Worm (Caenorhabditis elegans): ENCODE measurements around the gene fbxa-22.

Gene fbxa-22

DNA sequence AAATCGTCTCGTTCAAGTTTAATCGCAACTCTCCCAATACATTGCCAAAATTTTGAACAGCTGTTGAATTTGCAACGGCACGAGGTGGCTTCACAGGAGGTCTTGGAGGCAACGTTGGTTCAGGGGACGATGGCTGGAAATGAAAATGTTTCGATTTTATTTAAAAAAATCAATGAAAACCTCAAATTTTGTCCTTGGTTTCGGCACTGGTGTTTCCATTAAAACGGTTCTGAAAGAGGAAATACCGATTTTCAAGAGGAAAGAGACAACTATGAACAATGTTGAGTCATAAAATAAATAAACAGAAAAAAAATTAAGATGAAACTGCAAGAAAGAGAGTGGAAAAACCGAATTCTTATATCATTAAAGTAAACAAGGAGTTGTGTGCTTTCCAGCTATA is 31.4 kb upstream of the fbxa-22 start, which contains the start of gene F23H11.4:
TSS of gene F23H11.4 (minus strand) at position 229 of the 400 bp plus-strand sequence.
- TF ChIP-seq ama-1 (optimal IDR thresholded peaks at IDR 0.05) (no peak), ets-7 (tag; optimal IDR thresholded peaks at IDR 0.05) (no peak), B0310.2 (tag; optimal IDR thresholded peaks at IDR 0.05) (no peak), tbx-11 (GFP tag; IDR thresholded peaks at IDR 0.05) (no peak), aly-1 (tag; optimal IDR thresholded peaks at IDR 0.05) (no peak)

ce11 chrIII:907990-908389 is 30.7 kb upstream of the fbxa-22 start:
- no peak for TF ChIP-seq hmbx-1 (tag; optimal IDR thresholded peaks at IDR 0.05)
- no peak for TF ChIP-seq hnd-1 (tag; optimal IDR thresholded peaks at IDR 0.05)
- TF ChIP-seq tra-4 (tag; optimal IDR thresholded peaks at IDR 0.05) = no peak
- TF ChIP-seq B0310.2 (tag; optimal IDR thresholded peaks at IDR 0.05) = no peak
- no peak for TF ChIP-seq ceh-36 (tag; optimal IDR thresholded peaks at IDR 0.05)
- no peak for TF ChIP-seq tbx-37 (GFP tag; conservative IDR thresholded peaks at IDR 0.05)
- TF ChIP-seq aly-1 (tag; optimal IDR thresholded peaks at IDR 0.05) = no peak
- no peak for TF ChIP-seq ama-1 (optimal IDR thresholded peaks at IDR 0.05)
- TF ChIP-seq hmg-4 (GFP tag; optimal IDR thresholded peaks at IDR 0.05) = no peak
- TF ChIP-seq ets-7 (tag; optimal IDR thresholded peaks at IDR 0.05) = no peak

DNA sequence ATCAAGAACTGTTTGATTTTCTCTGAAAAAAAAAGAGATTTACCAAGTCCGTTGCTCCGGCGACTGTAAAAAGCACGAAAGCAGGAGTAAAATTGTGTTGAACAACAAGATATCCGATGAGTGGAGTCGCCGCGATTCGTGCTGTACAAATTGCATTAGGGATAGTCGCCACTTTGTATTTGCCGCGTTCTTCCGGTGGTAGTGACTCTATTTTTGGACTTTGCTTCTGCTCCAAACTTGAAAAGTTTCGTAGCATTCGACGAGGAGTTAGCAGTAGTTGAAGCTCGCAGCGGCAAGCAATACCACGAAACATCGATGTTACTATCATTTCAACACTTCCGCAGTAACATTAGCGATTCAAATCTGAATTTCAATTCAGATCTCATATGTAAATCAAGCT is 29.1 kb upstream of the fbxa-22 start, which contains the start of gene crls-1:
TSS of gene crls-1 (minus strand) at position 363 of the 400 bp plus-strand sequence.
- TF ChIP-seq scrt-1 (GFP tag; IDR thresholded peaks at IDR 0.05) (no peak), ets-7 (tag; optimal IDR thresholded peaks at IDR 0.05) (no peak), tbx-37 (GFP tag; conservative IDR thresholded peaks at IDR 0.05) (no peak), sea-1 (GFP tag; conservative IDR thresholded peaks at IDR 0.05) (no peak), hmbx-1 (tag; optimal IDR thresholded peaks at IDR 0.05) (no peak), aly-1 (tag; optimal IDR thresholded peaks at IDR 0.05) (no peak), B0310.2 (tag; optimal IDR thresholded peaks at IDR 0.05) (no peak), tra-4 (tag; optimal IDR thresholded peaks at IDR 0.05) (no peak)

DNA sequence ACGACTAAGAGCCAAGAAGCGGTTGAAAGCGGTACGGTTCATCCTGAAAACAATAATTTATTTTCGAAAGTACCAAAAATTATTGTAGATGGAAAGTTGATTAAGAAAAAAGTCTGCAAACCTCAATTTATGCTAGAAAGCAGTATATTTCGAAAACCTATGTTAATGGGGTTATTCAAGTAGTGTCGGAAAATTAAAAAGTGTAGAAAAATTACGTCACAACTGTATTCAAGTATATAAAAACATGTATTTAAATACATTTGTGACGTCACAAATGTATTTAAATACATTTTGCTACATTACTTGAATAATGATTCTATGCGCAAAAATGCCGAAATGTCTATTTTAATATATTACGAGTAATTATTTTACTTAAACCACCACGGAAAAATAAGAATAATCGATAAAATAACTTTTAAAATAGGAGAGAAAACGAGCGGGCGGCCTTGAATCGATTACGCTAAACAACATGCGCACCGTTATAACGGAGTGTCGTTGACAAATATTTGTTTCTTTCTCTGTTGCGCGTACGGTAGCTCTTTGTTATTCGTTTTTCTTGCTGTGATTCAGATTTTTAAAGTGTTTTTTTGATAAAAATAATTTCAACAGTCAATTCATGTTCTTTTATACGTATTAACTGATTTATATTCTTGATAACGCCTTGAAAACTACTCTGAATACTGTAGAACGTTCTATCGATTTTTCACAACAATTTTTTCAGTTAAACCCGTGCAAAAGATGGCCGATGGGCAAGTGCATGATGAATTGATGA is 27.9 kb upstream of the fbxa-22 start, which contains the start of the genes F23H11.5 and bra-2:
TSS of gene F23H11.5 (minus strand) at position 51 of the 772 bp plus-strand sequence.
TSS of gene bra-2 (plus strand) at position 722 of the 772 bp plus-strand sequence.
- no peak for TF ChIP-seq flt-1 (GFP tag; IDR thresholded peaks at IDR 0.05)
- TF ChIP-seq ets-7 (tag; optimal IDR thresholded peaks at IDR 0.05) = no peak
- TF ChIP-seq B0310.2 (tag; optimal IDR thresholded peaks at IDR 0.05) = no peak
- no peak for TF ChIP-seq hnd-1 (tag; optimal IDR thresholded peaks at IDR 0.05)
- no peak for TF ChIP-seq hmbx-1 (tag; optimal IDR thresholded peaks at IDR 0.05)
- no peak for TF ChIP-seq ama-1 (optimal IDR thresholded peaks at IDR 0.05)
- no peak for TF ChIP-seq ceh-36 (tag; optimal IDR thresholded peaks at IDR 0.05)
- no peak for TF ChIP-seq aly-1 (tag; optimal IDR thresholded peaks at IDR 0.05)

- TF ChIP-seq hmg-4 (GFP tag; optimal IDR thresholded peaks at IDR 0.05) (no peak), ama-1 (optimal IDR thresholded peaks at IDR 0.05) (no peak), sea-1 (GFP tag; conservative IDR thresholded peaks at IDR 0.05) (no peak), tbx-37 (GFP tag; conservative IDR thresholded peaks at IDR 0.05) (no peak)
These were observed 21.8 kb upstream of the fbxa-22 start, which contains the start of gene idpp-13 for ce11 chrIII:916897-917296. TSS of gene idpp-13 (minus strand) at chrIII:916997.

DNA sequence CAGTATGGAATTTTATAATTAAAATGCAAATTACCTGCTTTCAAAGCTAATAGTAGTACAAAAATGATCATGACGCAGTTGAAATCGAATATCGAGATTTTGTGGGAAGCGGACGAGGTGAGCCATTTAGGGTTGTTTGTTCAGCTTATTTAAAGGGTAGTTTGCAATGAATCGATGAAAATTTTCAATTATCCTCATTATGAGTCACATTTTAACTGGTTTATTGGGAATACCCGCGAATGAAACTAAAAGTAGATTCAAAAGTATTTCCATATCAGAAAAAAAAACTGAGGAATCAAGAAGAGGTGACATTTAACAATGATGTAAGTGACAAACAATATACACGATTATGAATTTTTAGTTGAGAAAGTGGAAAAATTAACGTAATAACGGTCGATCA is 19.3 kb upstream of the fbxa-22 start, which contains the start of gene F23H11.7:
TSS of gene F23H11.7 (minus strand) at position 101 of the 400 bp plus-strand sequence.
- TF ChIP-seq ets-7 (tag; optimal IDR thresholded peaks at IDR 0.05) = no peak
- no peak for TF ChIP-seq flt-1 (GFP tag; IDR thresholded peaks at IDR 0.05)
- TF ChIP-seq ceh-36 (tag; optimal IDR thresholded peaks at IDR 0.05) = no peak
- no peak for TF ChIP-seq ceh-13 (GFP tag; optimal IDR thresholded peaks at IDR 0.05)
- no peak for TF ChIP-seq hmbx-1 (tag; optimal IDR thresholded peaks at IDR 0.05)
- TF ChIP-seq F13C5.2 (tag; optimal IDR thresholded peaks at IDR 0.05) = no peak
- TF ChIP-seq tbx-11 (GFP tag; IDR thresholded peaks at IDR 0.05) = no peak

DNA sequence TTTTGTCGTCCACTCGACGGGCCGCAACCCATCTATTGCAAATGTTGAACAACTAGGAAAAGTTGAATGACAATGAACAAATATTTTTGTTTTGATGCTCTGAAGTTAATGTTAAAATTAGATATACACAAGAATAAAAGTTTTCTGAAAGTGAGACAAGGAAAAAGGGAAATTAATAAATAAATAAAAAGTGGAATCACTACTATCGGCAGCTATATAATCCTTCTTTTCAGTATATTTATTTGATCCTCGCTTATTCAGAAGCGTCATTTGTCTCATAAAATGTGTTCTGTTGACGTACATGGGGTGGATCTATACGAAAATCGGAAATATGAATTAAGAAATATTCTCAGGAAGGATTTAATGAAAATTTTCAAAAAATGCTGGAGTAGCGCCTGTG is 12.5 kb upstream of the fbxa-22 start, which contains the start of gene pef-1:
TSS of gene pef-1 (minus strand) at position 101 of the 400 bp plus-strand sequence.
- no peak for TF ChIP-seq flt-1 (GFP tag; IDR thresholded peaks at IDR 0.05)
- TF ChIP-seq tbx-37 (GFP tag; conservative IDR thresholded peaks at IDR 0.05) = no peak
- no peak for TF ChIP-seq B0310.2 (tag; optimal IDR thresholded peaks at IDR 0.05)
- TF ChIP-seq ceh-13 (GFP tag; optimal IDR thresholded peaks at IDR 0.05) = no peak
- TF ChIP-seq hmbx-1 (tag; optimal IDR thresholded peaks at IDR 0.05) = no peak
- TF ChIP-seq hnd-1 (tag; optimal IDR thresholded peaks at IDR 0.05) = no peak
- TF ChIP-seq tra-4 (tag; optimal IDR thresholded peaks at IDR 0.05) = no peak
- TF ChIP-seq pes-1 (GFP tag; IDR thresholded peaks at IDR 0.05) = no peak
- TF ChIP-seq ets-7 (tag; optimal IDR thresholded peaks at IDR 0.05) = no peak
- TF ChIP-seq ceh-36 (tag; optimal IDR thresholded peaks at IDR 0.05) = no peak
- no peak for TF ChIP-seq scrt-1 (GFP tag; IDR thresholded peaks at IDR 0.05)
- TF ChIP-seq sea-1 (GFP tag; conservative IDR thresholded peaks at IDR 0.05) = no peak
- TF ChIP-seq tbx-11 (GFP tag; IDR thresholded peaks at IDR 0.05) = no peak
- TF ChIP-seq F13C5.2 (tag; optimal IDR thresholded peaks at IDR 0.05) = no peak

- TF ChIP-seq aly-1 (tag; optimal IDR thresholded peaks at IDR 0.05) (peak; percentile 84), hmbx-1 (tag; optimal IDR thresholded peaks at IDR 0.05) (peak; percentile 90), F13C5.2 (tag; optimal IDR thresholded peaks at IDR 0.05) (peak; percentile 81), hnd-1 (tag; optimal IDR thresholded peaks at IDR 0.05) (peak; percentile 94), tra-4 (tag; optimal IDR thresholded peaks at IDR 0.05) (peak; percentile 32), ceh-36 (tag; optimal IDR thresholded peaks at IDR 0.05) (peak; percentile 85), B0310.2 (tag; optimal IDR thresholded peaks at IDR 0.05) (peak; percentile 9), ets-7 (tag; optimal IDR thresholded peaks at IDR 0.05) (peak; percentile 94)
These were observed 7.3 kb upstream of the fbxa-22 start for ce11 chrIII:931405-931804.

All from whole organism, early embryonic.